Fruit fly (Drosophila melanogaster): ENCODE measurements around the gene TotE.

TotE gene

DNA sequence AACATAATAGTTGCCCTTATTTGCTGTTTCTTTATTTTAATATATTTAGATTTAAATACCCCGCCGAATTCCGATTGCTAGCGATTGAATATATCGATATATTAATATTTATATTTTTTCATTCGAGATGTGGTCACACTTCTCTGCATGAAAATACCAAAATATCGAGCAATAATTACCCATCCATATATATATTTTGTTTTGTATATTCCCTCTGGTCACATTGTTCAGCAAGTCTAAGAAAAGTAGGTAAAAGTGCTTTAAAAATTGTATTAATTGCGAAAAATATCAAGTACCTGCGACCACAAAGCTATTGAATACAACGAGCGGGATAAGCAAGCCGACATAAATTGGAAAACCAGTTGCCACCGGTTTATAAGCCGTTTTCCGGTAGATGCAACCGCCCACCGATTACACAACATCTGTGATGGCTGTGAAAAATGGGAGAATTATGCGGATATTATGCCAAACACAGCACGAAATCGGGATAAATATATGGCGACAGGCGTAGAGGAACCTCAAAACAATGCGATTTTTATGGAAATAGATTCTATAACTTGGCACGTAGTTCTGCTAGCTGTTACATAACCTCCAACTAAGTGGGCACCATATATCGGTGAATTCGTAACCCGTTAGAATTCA lies 45.3 kb upstream of the TotE start, which contains the start of gene COX4:
Gene COX4 (plus strand): TSS at position 194 of the 642 bp plus-strand sequence.
- no peak for TF ChIP-seq Eip93F (GFP tag; optimal IDR thresholded peaks at IDR 0.05)
- no peak for TF ChIP-seq Met (GFP tag; optimal IDR thresholded peaks at IDR 0.05)
- no peak for TF ChIP-seq CG6163 (GFP tag; IDR thresholded peaks at IDR 0.05)
- TF ChIP-seq CG6854 (GFP tag; optimal IDR thresholded peaks at IDR 0.05): peak; percentile 29
- TF ChIP-seq CG9139 (GFP tag; optimal IDR thresholded peaks at IDR 0.05): no peak
- TF ChIP-seq CG34406 (GFP tag; optimal IDR thresholded peaks at IDR 0.05): no peak
- TF ChIP-seq vri (GFP tag; optimal IDR thresholded peaks at IDR 0.05): peak; percentile 58
- no peak for TF ChIP-seq Hr39 (GFP tag; optimal IDR thresholded peaks at IDR 0.05)
- TF ChIP-seq esn (GFP tag; optimal IDR thresholded peaks at IDR 0.05): no peak
- no peak for TF ChIP-seq spab (GFP tag; optimal IDR thresholded peaks at IDR 0.05)
- TF ChIP-seq CG32006 (GFP tag; optimal IDR thresholded peaks at IDR 0.05): no peak
- TF ChIP-seq Lpt (GFP tag; optimal IDR thresholded peaks at IDR 0.05): no peak
- TF ChIP-seq CG10631 (GFP tag; optimal IDR thresholded peaks at IDR 0.05): no peak

DNA sequence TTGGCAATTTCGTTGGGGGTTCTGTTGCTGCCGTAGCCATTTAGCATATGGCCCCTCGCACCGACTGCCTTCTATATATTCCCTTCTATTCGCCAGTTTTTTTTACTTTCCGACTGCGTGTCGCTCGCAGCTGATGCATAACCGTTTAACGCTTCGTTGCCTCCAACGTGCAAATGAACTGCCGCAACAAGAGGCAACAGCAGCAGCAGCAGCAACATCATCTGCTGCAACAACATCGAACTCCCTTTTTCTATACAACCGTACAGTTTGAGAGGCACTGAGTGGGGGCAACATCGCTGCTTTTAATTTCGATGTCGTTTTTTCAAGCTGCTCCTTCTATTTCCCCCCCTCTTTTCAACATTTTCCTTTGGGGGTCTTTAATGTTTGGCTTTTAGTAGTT lies 38.9 kb upstream of the TotE start:
- TF ChIP-seq Sox15 (GFP tag; optimal IDR thresholded peaks at IDR 0.05) (no peak), CG6163 (GFP tag; IDR thresholded peaks at IDR 0.05) (no peak), CG3919 (GFP tag; optimal IDR thresholded peaks at IDR 0.05) (peak; percentile 52), Gug (GFP tag; IDR thresholded peaks at IDR 0.05) (no peak), eg (GFP tag; IDR thresholded peaks at IDR 0.05) (no peak), Hr38 (GFP tag; optimal IDR thresholded peaks at IDR 0.05) (no peak), CG6854 (GFP tag; optimal IDR thresholded peaks at IDR 0.05) (no peak), Ets96B (tag; optimal IDR thresholded peaks at IDR 0.05) (no peak), CG6792 (GFP tag; optimal IDR thresholded peaks at IDR 0.05) (no peak), Met (GFP tag; optimal IDR thresholded peaks at IDR 0.05) (no peak), CG7368 (GFP tag; optimal IDR thresholded peaks at IDR 0.05) (no peak), Blimp-1 (GFP tag; optimal IDR thresholded peaks at IDR 0.05) (no peak), Smox (GFP tag; optimal IDR thresholded peaks at IDR 0.05) (no peak), svp (GFP tag) (peak; percentile 24), CG6276 (GFP tag; optimal IDR thresholded peaks at IDR 0.05) (no peak), ss (GFP tag; optimal IDR thresholded peaks at IDR 0.05) (peak in 1 of 2 experiments; percentile 35)

DNA sequence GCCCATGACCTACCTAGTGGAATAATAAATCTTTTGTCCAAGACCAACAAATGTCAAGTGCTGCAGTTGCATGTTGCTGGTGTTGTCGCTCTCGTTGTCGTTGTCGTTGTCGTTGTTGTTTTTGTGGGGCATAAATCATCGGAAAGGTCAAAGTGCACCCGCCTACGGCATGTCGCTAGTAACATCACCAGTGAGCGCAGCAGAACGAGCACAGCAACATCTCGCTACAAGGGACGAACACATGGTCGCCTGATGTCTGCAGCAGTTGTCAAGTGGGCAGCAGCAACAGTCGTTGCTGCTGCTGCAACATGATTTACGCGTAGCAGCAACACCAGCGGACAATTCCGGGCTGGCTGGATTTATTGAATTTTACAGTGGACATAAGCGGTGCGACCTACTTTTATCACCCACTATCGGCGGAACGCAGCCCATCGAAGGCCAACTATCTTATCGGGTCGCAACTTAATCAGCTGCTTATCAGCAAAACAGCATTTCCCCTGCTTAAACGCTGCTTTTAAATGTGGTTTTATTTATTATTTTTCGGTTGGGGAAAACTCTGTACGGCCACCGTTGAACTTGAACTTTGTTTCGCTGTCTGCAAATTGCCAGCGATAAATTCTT lies 38.3 kb upstream of the TotE start:
- peak; percentile 39 for TF ChIP-seq Eip78C (GFP tag)
- TF ChIP-seq svp (GFP tag): no peak
- TF ChIP-seq vri (GFP tag; optimal IDR thresholded peaks at IDR 0.05): no peak
- no peak for TF ChIP-seq Lpt (GFP tag; optimal IDR thresholded peaks at IDR 0.05)
- peak; percentile 3 for TF ChIP-seq CG3919 (GFP tag; optimal IDR thresholded peaks at IDR 0.05)

DNA sequence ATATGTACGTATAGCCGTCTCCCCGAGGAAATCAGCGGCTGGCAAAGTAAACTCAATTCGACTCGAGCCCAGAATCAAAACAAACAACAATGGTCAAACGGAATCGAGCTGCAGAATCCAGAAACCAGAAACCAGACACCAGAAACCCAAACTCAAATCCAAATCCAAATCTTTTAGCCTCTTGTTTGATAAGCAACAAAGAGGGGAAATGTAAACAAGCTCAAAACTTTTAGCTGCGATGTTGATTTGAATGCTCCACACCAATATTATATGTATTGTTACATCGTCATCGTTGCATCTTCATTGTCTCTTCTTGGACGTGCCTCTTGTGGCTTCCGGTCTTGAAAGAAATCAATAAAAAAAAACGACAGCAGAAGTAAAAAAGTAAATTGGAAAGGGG lies 36.3 kb upstream of the TotE start:
- TF ChIP-seq Ets21C (GFP tag; optimal IDR thresholded peaks at IDR 0.05) (no peak), fkh (GFP tag; optimal IDR thresholded peaks at IDR 0.05) (peak; percentile 47), Eip78C (GFP tag) (peak; percentile 32), CG9139 (GFP tag; optimal IDR thresholded peaks at IDR 0.05) (no peak), CG4318 (GFP tag; optimal IDR thresholded peaks at IDR 0.05) (no peak)

DNA sequence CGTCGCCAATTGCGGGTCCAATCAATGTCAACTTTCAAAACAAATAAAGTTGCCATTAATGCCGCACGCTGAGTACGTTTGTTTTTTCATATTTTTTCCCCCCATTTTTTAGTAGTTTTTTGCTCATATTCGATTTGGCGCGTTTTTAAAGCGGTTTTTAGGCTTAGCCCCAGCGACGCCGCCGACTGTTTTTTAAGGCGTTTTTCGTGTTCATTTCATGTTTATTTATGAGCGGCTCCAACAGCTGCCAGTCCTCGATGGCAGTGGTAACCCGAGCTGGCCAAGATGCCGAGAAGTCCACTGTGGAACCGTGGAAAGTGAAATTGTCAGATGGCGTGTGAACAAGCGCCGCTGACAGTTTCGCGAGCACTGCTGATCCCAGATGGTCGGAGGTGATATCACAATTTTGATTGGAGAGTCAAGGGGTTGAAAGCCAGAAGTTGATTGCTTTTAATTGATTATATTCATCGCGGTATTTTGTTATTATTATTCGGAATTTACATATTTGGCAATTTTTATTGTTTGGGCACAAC lies 34.7 kb upstream of the TotE start:
- no peak for TF ChIP-seq Met (GFP tag; optimal IDR thresholded peaks at IDR 0.05)
- no peak for TF ChIP-seq Hr39 (GFP tag; optimal IDR thresholded peaks at IDR 0.05)
- peak; percentile 53 for TF ChIP-seq Blimp-1 (GFP tag; optimal IDR thresholded peaks at IDR 0.05)
